Fruit fly (Drosophila melanogaster): ENCODE data around the gene CG42367.

Gene CG42367

dm6 chr2L:9912570-9913260, 17.7 kb upstream of the CG42367 start, which contains the start of the genes Etl1 and Srp54 (continued):
- TF ChIP-seq sob (GFP tag; IDR thresholded peaks at IDR 0.05) (no peak), CG8924 (tag; optimal IDR thresholded peaks at IDR 0.05) (peak; percentile 10), CG3838 (GFP tag; optimal IDR thresholded peaks at IDR 0.05) (no peak), CG12391 (tag; optimal IDR thresholded peaks at IDR 0.05) (peak; percentile 22), CG17359 (tag; optimal IDR thresholded peaks at IDR 0.05) (no peak), fu2 (GFP tag; optimal IDR thresholded peaks at IDR 0.05) (no peak), esg (GFP tag; conservative IDR thresholded peaks at IDR 0.05) (no peak), Nf-YC (tag; optimal IDR thresholded peaks at IDR 0.05) (peak; percentile 35), wdn (GFP tag; IDR thresholded peaks at IDR 0.05) (no peak), CG10267 (tag; optimal IDR thresholded peaks at IDR 0.05) (peak; percentile 63), ind (GFP tag; optimal IDR thresholded peaks at IDR 0.05) (no peak), gem (tag; optimal IDR thresholded peaks at IDR 0.05) (peak; percentile 24), CG3281 (GFP tag; optimal IDR thresholded peaks at IDR 0.05) (no peak), CG9797 (GFP tag; optimal IDR thresholded peaks at IDR 0.05) (peak; percentile 73), CG9437 (GFP tag; optimal IDR thresholded peaks at IDR 0.05) (no peak), CG3407 (GFP tag; optimal IDR thresholded peaks at IDR 0.05) (no peak), gsb-n (tag; optimal IDR thresholded peaks at IDR 0.05) (no peak), Ada2b (GFP tag; IDR thresholded peaks at IDR 0.05) (no peak), Sin3A (optimal IDR thresholded peaks at IDR 0.05) (peak; percentile 93), CG15514 (GFP tag; optimal IDR thresholded peaks at IDR 0.05) (peak; percentile 62), zf30C (GFP tag; optimal IDR thresholded peaks at IDR 0.05) (no peak), Sry-β (GFP tag; optimal IDR thresholded peaks at IDR 0.05) (no peak), CG2202 (tag; optimal IDR thresholded peaks at IDR 0.05) (no peak), amos (GFP tag; IDR thresholded peaks at IDR 0.05; ENCODE audit: partially characterized antibody) (no peak), CG2875 (GFP tag; optimal IDR thresholded peaks at IDR 0.05) (no peak), Jarid2 (GFP tag; optimal IDR thresholded peaks at IDR 0.05) (no peak), mam (GFP tag; optimal IDR thresholded peaks at IDR 0.05) (no peak), vnd (GFP tag; IDR thresholded peaks at IDR 0.05; ENCODE audit: partially characterized antibody) (no peak), Ets65A (GFP tag) (peak; percentile 33), CG7372 (GFP tag; IDR thresholded peaks at IDR 0.05) (no peak), nmo (GFP tag; optimal IDR thresholded peaks at IDR 0.05) (peak; percentile 42), Max (GFP tag; optimal IDR thresholded peaks at IDR 0.05) (peak; percentile 5), hb (GFP tag; IDR thresholded peaks at IDR 0.05; ENCODE audit: partially characterized antibody) (no peak), tap (tag; optimal IDR thresholded peaks at IDR 0.05) (no peak), psq (GFP tag; optimal IDR thresholded peaks at IDR 0.05) (no peak), CG5180 (GFP tag; optimal IDR thresholded peaks at IDR 0.05) (no peak), CG31441 (GFP tag; IDR thresholded peaks at IDR 0.05) (0 out of 2 replicates have a peak, but pooled peaks have one; percentile 20), tx (GFP tag; optimal IDR thresholded peaks at IDR 0.05) (no peak), CG18476 (GFP tag; optimal IDR thresholded peaks at IDR 0.05) (no peak), CG15696 (tag; optimal IDR thresholded peaks at IDR 0.05) (no peak), Kr (GFP tag; optimal IDR thresholded peaks at IDR 0.05) (no peak), Hmx (GFP tag; optimal IDR thresholded peaks at IDR 0.05) (no peak), insv (GFP tag; optimal IDR thresholded peaks at IDR 0.05) (no peak), gsb (GFP tag; IDR thresholded peaks at IDR 0.05) (no peak), CG30020 (tag; optimal IDR thresholded peaks at IDR 0.05) (peak; percentile 56), CG14667 (GFP tag; IDR thresholded peaks at IDR 0.05) (no peak), corto (GFP tag; optimal IDR thresholded peaks at IDR 0.05) (no peak), gt (GFP tag; IDR thresholded peaks at IDR 0.05) (no peak), Stat92E (GFP tag; optimal IDR thresholded peaks at IDR 0.05) (no peak), CG10366 (GFP tag; IDR thresholded peaks at IDR 0.05) (no peak)

All from whole organism, embryonic.